Fruit fly (Drosophila melanogaster) whole organism, embryonic: ENCODE results near the gene CG34269.

Experiments used
- Ada2b ChIP-seq: fragments of 200-800 bp; sonication (Bioruptor generic); IDR thresholded peaks from 2 replicates; pipeline ENCODE4 v1.3.6; 2022; ENCODE audit warnings: missing biosample characterization, missing genetic modification characterization
- Adf1 ChIP-seq: fragments of 200-800 bp; sonication (Bioruptor generic); IDR thresholded peaks from 2 replicates; pipeline ENCODE4 v1.3.6; 2022; ENCODE audit warnings: missing biosample characterization, missing genetic modification characterization
- Asciz ChIP-seq: fragments of 200-800 bp; sonication (Bioruptor generic); optimal IDR thresholded peaks from 2 replicates; lab custom pipeline; 2017; ENCODE audit warnings: missing biosample characterization, mild to moderate bottlenecking, missing genetic modification characterization, missing genetic modification reagents
- Bdp1 ChIP-seq: fragments of 200-800 bp; sonication (Bioruptor generic); optimal IDR thresholded peaks from 3 replicates; lab custom pipeline; 2016; ENCODE audit warnings: missing biosample characterization, missing genetic modification characterization
- CG11093 ChIP-seq: fragments of 200-800 bp; sonication (Bioruptor generic); IDR thresholded peaks from 3 replicates; pipeline ENCODE4 v1.3.6; 2022; ENCODE audit warnings: missing biosample characterization, missing genetic modification characterization
- CG12155 ChIP-seq: fragments of 200-800 bp; sonication (Bioruptor generic); optimal IDR thresholded peaks from 3 replicates; lab custom pipeline; 2016; ENCODE audit warnings: missing biosample characterization, missing genetic modification characterization
- CG12391 ChIP-seq: fragments of 200-800 bp; sonication (Bioruptor generic); optimal IDR thresholded peaks from 3 replicates; lab custom pipeline; 2018; ENCODE audit warnings: missing biosample characterization, mild to moderate bottlenecking, missing genetic modification characterization, moderate library complexity
- CG12769 ChIP-seq: fragments of 200-800 bp; sonication (Bioruptor generic); optimal IDR thresholded peaks from 2 replicates; lab custom pipeline; 2019; ENCODE audit warnings: missing biosample characterization, mild to moderate bottlenecking, missing genetic modification characterization, moderate library complexity
- CG15479 ChIP-seq: fragments of 200-800 bp; sonication (Bioruptor generic); optimal IDR thresholded peaks from 3 replicates; lab custom pipeline; 2019; ENCODE audit warnings: missing biosample characterization, mild to moderate bottlenecking, missing genetic modification characterization, moderate library complexity
- CG18011 ChIP-seq: fragments of 200-800 bp; sonication (Bioruptor generic); optimal IDR thresholded peaks from 2 replicates; lab custom pipeline; 2017; ENCODE audit warnings: missing biosample characterization, missing genetic modification characterization, mild to moderate bottlenecking, moderate library complexity, missing genotype
- CG18764 ChIP-seq: fragments of 200-800 bp; sonication (Bioruptor generic); optimal IDR thresholded peaks from 3 replicates; lab custom pipeline; 2016; ENCODE audit warnings: missing biosample characterization, missing genetic modification characterization
- CG2120 ChIP-seq: fragments of 200-800 bp; sonication (Bioruptor generic); optimal IDR thresholded peaks from 3 replicates; lab custom pipeline; 2016; ENCODE audit warnings: missing biosample characterization, missing genetic modification characterization
- CG2129 ChIP-seq: fragments of 200-800 bp; sonication (Bioruptor generic); IDR thresholded peaks from 2 replicates; pipeline ENCODE4 v1.3.6; 2022; ENCODE audit warnings: missing biosample characterization, missing genetic modification characterization; ENCODE audit not compliant: partially characterized antibody
- CG3163 ChIP-seq: fragments of 200-800 bp; sonication (Bioruptor generic); optimal IDR thresholded peaks from 3 replicates; lab custom pipeline; 2016; ENCODE audit warnings: missing biosample characterization, missing genetic modification characterization
- CG4328 ChIP-seq: fragments of 200-800 bp; sonication (Bioruptor generic); optimal IDR thresholded peaks from 3 replicates; lab custom pipeline; 2017; ENCODE audit warnings: missing biosample characterization, missing genetic modification reagents, missing genetic modification characterization
- CG4854 ChIP-seq: fragments of 200-800 bp; sonication (Bioruptor generic); optimal IDR thresholded peaks from 2 replicates; lab custom pipeline; 2016; ENCODE audit warnings: missing biosample characterization, missing genetic modification characterization, inconsistent platforms
- CG6654 ChIP-seq: fragments of 200-800 bp; sonication (Bioruptor generic); optimal IDR thresholded peaks from 2 replicates; lab custom pipeline; 2017; ENCODE audit warnings: missing biosample characterization, mild to moderate bottlenecking, missing genetic modification characterization
- CG8089 ChIP-seq: fragments of 200-800 bp; sonication (Bioruptor generic); optimal IDR thresholded peaks from 3 replicates; lab custom pipeline; 2016; ENCODE audit warnings: missing biosample characterization, missing genetic modification characterization
- Dp ChIP-seq: fragments of 200-800 bp; sonication (Bioruptor generic); optimal IDR thresholded peaks from 2 replicates; lab custom pipeline; 2018; ENCODE audit warnings: missing biosample characterization, mild to moderate bottlenecking, missing genetic modification characterization, moderate library complexity
- ERR ChIP-seq: fragments of 200-800 bp; sonication (Bioruptor generic); optimal IDR thresholded peaks from 2 replicates; lab custom pipeline; 2016; ENCODE audit warnings: missing biosample characterization, missing genetic modification characterization
- H2.0 ChIP-seq: fragments of 200-800 bp; sonication (Bioruptor generic); IDR thresholded peaks from 2 replicates; pipeline ENCODE4 v1.3.6; 2022; ENCODE audit warnings: missing biosample characterization, missing genetic modification characterization
- Lpt ChIP-seq: fragments of >200 bp; optimal IDR thresholded peaks from 2 replicates; lab custom pipeline; 2018; ENCODE audit warnings: missing biosample characterization, missing genetic modification characterization
- Mrtf ChIP-seq: fragments of 200-800 bp; sonication (Bioruptor generic); IDR thresholded peaks from 3 replicates; pipeline ENCODE4 v1.3.6; 2022; ENCODE audit warnings: missing biosample characterization, missing genetic modification characterization
- NC2α ChIP-seq: fragments of 200-800 bp; sonication (Bioruptor generic); optimal IDR thresholded peaks from 2 replicates; lab custom pipeline; 2016; ENCODE audit warnings: missing biosample characterization, missing genetic modification characterization
- NK7.1 ChIP-seq: fragments of 200-800 bp; sonication (Bioruptor generic); optimal IDR thresholded peaks from 3 replicates; lab custom pipeline; 2016; ENCODE audit warnings: missing biosample characterization, missing genetic modification characterization
- Oaz ChIP-seq: fragments of 200-800 bp; sonication (Bioruptor generic); IDR thresholded peaks from 2 replicates; pipeline ENCODE4 v1.3.6; 2022; ENCODE audit warnings: missing biosample characterization, missing genetic modification characterization
- Optix ChIP-seq: fragments of 200-800 bp; sonication (Bioruptor generic); IDR thresholded peaks from 3 replicates; pipeline ENCODE4 v1.3.6; 2022; ENCODE audit warnings: missing biosample characterization, missing genetic modification characterization
- Sin3A ChIP-seq: fragments of >200 bp; optimal IDR thresholded peaks from 2 replicates; lab custom pipeline; 2018
- Sox100B ChIP-seq: fragments of 200-800 bp; sonication (Bioruptor generic); optimal IDR thresholded peaks from 3 replicates; lab custom pipeline; 2018; ENCODE audit warnings: missing biosample characterization, mild to moderate bottlenecking, missing genetic modification characterization
- Spps ChIP-seq: fragments of 200-800 bp; sonication (Bioruptor generic); optimal IDR thresholded peaks from 2 replicates; lab custom pipeline; 2018; ENCODE audit warnings: missing biosample characterization, mild to moderate bottlenecking, missing genetic modification characterization
- Sry-β ChIP-seq: fragments of 200-800 bp; sonication (Bioruptor generic); optimal IDR thresholded peaks from 2 replicates; lab custom pipeline; 2018; ENCODE audit warnings: missing biosample characterization, mild to moderate bottlenecking, missing genetic modification characterization, moderate library complexity
- Trl ChIP-seq, 3 experiments: fragments of >200 bp in 2 of 3; fragments of 200-800 bp in 1 of 3; sonication (Bioruptor generic) in 1 of 3; optimal IDR thresholded peaks; 2 replicates in 1 of 3; 3 replicates in 2 of 3; lab custom pipeline; 2016 to 2017; ENCODE audit warnings: missing biosample characterization in 1 of 3, missing genetic modification characterization in 1 of 3
- Xbp1 ChIP-seq: fragments of 200-800 bp; sonication (Bioruptor generic); optimal IDR thresholded peaks from 3 replicates; lab custom pipeline; 2016; ENCODE audit warnings: missing biosample characterization, mild to moderate bottlenecking, missing genetic modification characterization
- ash1 ChIP-seq: fragments of 200-800 bp; sonication (Bioruptor generic); optimal IDR thresholded peaks from 2 replicates; lab custom pipeline; 2018; ENCODE audit warnings: missing biosample characterization, mild to moderate bottlenecking, missing genetic modification characterization
- ato ChIP-seq: fragments of 200-800 bp; sonication (Bioruptor generic); IDR thresholded peaks from 2 replicates; pipeline ENCODE4 v1.3.6; 2022; ENCODE audit warnings: missing biosample characterization, missing genetic modification characterization; ENCODE audit not compliant: partially characterized antibody
- bsh ChIP-seq, 2 experiments: fragments of 200-800 bp; sonication (Bioruptor generic); optimal IDR thresholded peaks; 2 replicates each; lab custom pipeline; 2017 to 2018; ENCODE audit warnings: mild to moderate bottlenecking in 2 of 2, missing biosample characterization in 2 of 2, missing genetic modification characterization in 2 of 2, moderate library complexity in 1 of 2
- cad ChIP-seq: fragments of >200 bp; optimal IDR thresholded peaks from 2 replicates; lab custom pipeline; 2017; ENCODE audit warnings: missing biosample characterization, missing genetic modification characterization
- cas ChIP-seq: fragments of 200-800 bp; sonication (Bioruptor generic); IDR thresholded peaks from 2 replicates; pipeline ENCODE4 v1.3.6; 2022; ENCODE audit warnings: missing biosample characterization, missing genetic modification characterization
- chif ChIP-seq, 2 experiments: fragments of 200-800 bp; sonication (Bioruptor generic); optimal IDR thresholded peaks; 3 replicates each; lab custom pipeline; 2016; ENCODE audit warnings: missing biosample characterization in 2 of 2, missing genetic modification characterization in 2 of 2
- crc ChIP-seq: fragments of 200-800 bp; sonication (Bioruptor generic); optimal IDR thresholded peaks from 2 replicates; lab custom pipeline; 2016; ENCODE audit warnings: missing biosample characterization, missing genetic modification characterization
- ftz-f1 ChIP-seq: fragments of 200-800 bp; sonication (Bioruptor generic); optimal IDR thresholded peaks from 2 replicates; lab custom pipeline; 2016; ENCODE audit warnings: missing biosample characterization, missing genetic modification characterization
- her ChIP-seq: fragments of 200-800 bp; sonication (Bioruptor generic); optimal IDR thresholded peaks from 2 replicates; lab custom pipeline; 2016; ENCODE audit warnings: missing biosample characterization, missing genetic modification characterization
- jing ChIP-seq: fragments of 200-800 bp; sonication (Bioruptor generic); optimal IDR thresholded peaks from 2 replicates; lab custom pipeline; 2018; ENCODE audit warnings: missing biosample characterization, mild to moderate bottlenecking, missing genetic modification characterization
- sd ChIP-seq: fragments of 200-800 bp; sonication (Bioruptor generic); optimal IDR thresholded peaks from 3 replicates; lab custom pipeline; 2018; ENCODE audit warnings: missing biosample characterization, mild to moderate bottlenecking, missing genetic modification characterization, moderate library complexity
- seq ChIP-seq: fragments of 200-800 bp; sonication (Bioruptor generic); IDR thresholded peaks from 2 replicates; pipeline ENCODE4 v1.3.6; 2022; ENCODE audit warnings: missing biosample characterization, missing genetic modification characterization
- tll ChIP-seq, 2 experiments: fragments of 200-800 bp in 1 of 2; fragments of >200 bp in 1 of 2; sonication (Bioruptor generic) in 1 of 2; optimal IDR thresholded peaks; 2 replicates each; lab custom pipeline; 2017 to 2019; ENCODE audit warnings: missing biosample characterization in 2 of 2, missing genetic modification characterization in 2 of 2, mild to moderate bottlenecking in 1 of 2, moderate library complexity in 1 of 2
- ttk ChIP-seq: fragments of 200-800 bp; sonication (Bioruptor generic); IDR thresholded peaks from 2 replicates; pipeline ENCODE4 v2.1.2; 2022; ENCODE audit warnings: missing biosample characterization, missing genetic modification characterization
- unc-4 ChIP-seq: fragments of 200-800 bp; sonication (Bioruptor generic); IDR thresholded peaks from 2 replicates; pipeline ENCODE4 v1.3.6; 2022; ENCODE audit warnings: missing biosample characterization, missing genetic modification characterization; ENCODE audit not compliant: partially characterized antibody
- vvl ChIP-seq: fragments of 200-800 bp; sonication (Bioruptor generic); IDR thresholded peaks from 2 replicates; pipeline ENCODE4 v1.3.6; 2022; ENCODE audit warnings: missing biosample characterization, missing genetic modification characterization
- wdn ChIP-seq: fragments of 200-800 bp; sonication (Bioruptor generic); IDR thresholded peaks from 2 replicates; pipeline ENCODE4 v1.3.6; 2022; ENCODE audit warnings: missing biosample characterization, missing genetic modification characterization
- z ChIP-seq: fragments of 200-800 bp; sonication (Bioruptor generic); IDR thresholded peaks from 3 replicates; pipeline ENCODE4 v1.3.6; 2022; ENCODE audit warnings: missing biosample characterization, missing genetic modification characterization
- zfh1 ChIP-seq: fragments of 200-800 bp; sonication (Bioruptor generic); IDR thresholded peaks from 3 replicates; pipeline ENCODE4 v1.3.6; 2022; ENCODE audit warnings: missing biosample characterization, missing genetic modification characterization

CG34269 gene

DNA sequence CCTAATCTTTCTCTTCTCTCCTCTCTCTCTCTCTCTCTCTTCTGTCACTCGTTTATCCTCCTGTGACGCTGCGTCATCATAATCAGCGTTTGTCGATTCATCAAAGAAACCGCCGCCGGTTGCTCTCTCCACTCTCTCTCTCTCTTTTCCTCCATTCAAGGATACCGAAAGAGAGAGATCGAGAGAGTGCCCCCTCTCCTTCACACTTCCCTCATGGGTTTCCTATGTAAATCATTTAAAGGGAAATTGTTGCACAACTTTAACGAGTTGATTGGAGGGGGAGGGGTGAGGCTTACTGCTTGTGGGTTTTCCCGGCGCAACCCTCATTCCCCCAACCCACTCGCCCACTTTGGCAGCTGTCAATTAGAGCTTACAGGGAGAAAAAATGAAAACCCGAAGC is 16.1 kb downstream of the CG34269 start (continued):
- TF ChIP-seq Dp (GFP tag; lab: Kevin White, UChicago) (no peak), Bdp1 (no peak), H2.0 (GFP tag; lab: Robert Waterston, UW) (no peak), sd (tag; lab: Kevin White, UChicago) (no peak), Oaz (no peak), ttk (GFP tag; lab: Robert Waterston, UW) (no peak), tll (GFP tag; optimal IDR thresholded peaks at IDR 0.05; lab: Kevin White, UChicago) (peak in 1 of 2 experiments; percentile 71), Trl (optimal IDR thresholded peaks at IDR 0.05; lab: Kevin White, UChicago) (peak; percentile 81 to 96), Trl (GFP tag; optimal IDR thresholded peaks at IDR 0.05; lab: Kevin White, UChicago) (peak; percentile 21), unc-4 (0 out of 2 replicates have a peak, but pooled peaks have one; percentile 29), Xbp1 (GFP tag; lab: Kevin White, UChicago) (no peak), CG12155 (GFP tag; lab: Kevin White, UChicago) (peak; percentile 18), Optix (GFP tag; lab: Robert Waterston, UW) (no peak), CG12391 (no peak), seq (GFP tag; lab: Robert Waterston, UW) (no peak), Ada2b (GFP tag; lab: Robert Waterston, UW) (no peak), cad (peak; percentile 20), Mrtf (no peak), z (peak; percentile 50; the same call in 1 of the 3 replicates), Sin3A (lab: Kevin White, UChicago) (no peak), chif (GFP tag; optimal IDR thresholded peaks at IDR 0.05; lab: Kevin White, UChicago) (no peak), Asciz (GFP tag; lab: Kevin White, UChicago) (no peak), vvl (GFP tag; lab: Robert Waterston, UW) (peak; percentile 19; the same call in 1 of the 2 replicates), CG11093 (GFP tag; lab: Robert Waterston, UW) (no peak), crc (no peak), Sry-β (GFP tag; lab: Kevin White, UChicago) (no peak), ato (GFP tag; lab: Robert Waterston, UW) (no peak), Adf1 (GFP tag; lab: Robert Waterston, UW) (no peak), Spps (tag; lab: Kevin White, UChicago) (no peak), CG2120 (no peak), ERR (no peak), CG15479 (GFP tag; lab: Kevin White, UChicago) (peak; percentile 96), wdn (no peak), NK7.1 (GFP tag; lab: Kevin White, UChicago) (no peak), CG4328 (GFP tag; lab: Kevin White, UChicago) (no peak), CG18764 (GFP tag; lab: Kevin White, UChicago) (no peak), Lpt (GFP tag; lab: Kevin White, UChicago) (no peak), bsh (GFP tag; optimal IDR thresholded peaks at IDR 0.05; lab: Kevin White, UChicago) (no peak), CG8089 (GFP tag; lab: Kevin White, UChicago) (no peak), CG3163 (GFP tag; lab: Kevin White, UChicago) (peak; percentile 60), ftz-f1 (GFP tag; lab: Kevin White, UChicago) (no peak), CG4854 (GFP tag; lab: Kevin White, UChicago) (no peak), jing (GFP tag; lab: Kevin White, UChicago) (no peak), CG6654 (GFP tag; lab: Kevin White, UChicago) (no peak), CG2129 (GFP tag; lab: Robert Waterston, UW) (no peak), NC2α (GFP tag; lab: Kevin White, UChicago) (no peak), ash1 (GFP tag; lab: Kevin White, UChicago) (no peak), Sox100B (no peak), her (GFP tag; lab: Kevin White, UChicago) (no peak), CG12769 (tag; lab: Kevin White, UChicago) (no peak), zfh1 (GFP tag; lab: Robert Waterston, UW) (no peak), cas (no peak), CG18011 (GFP tag; lab: Kevin White, UChicago) (no peak)
